Worm (Caenorhabditis elegans): ENCODE results near the gene C10G8.2.

Gene C10G8.2

ce11 chrV:5329677-5330266 lies 15.6 kb downstream of the C10G8.2 start (continued):
- TF ChIP-seq skn-1 (tag; optimal IDR thresholded peaks at IDR 0.05) (no peak), sox-4 (tag; optimal IDR thresholded peaks at IDR 0.05) (no peak), elt-2 (tag; optimal IDR thresholded peaks at IDR 0.05) (peak; percentile 46), hpl-2 (GFP tag; optimal IDR thresholded peaks at IDR 0.05) (no peak), swsn-7 (tag; optimal IDR thresholded peaks at IDR 0.05) (no peak), efl-3 (GFP tag; optimal IDR thresholded peaks at IDR 0.05) (no peak), nhr-19 (GFP tag; conservative IDR thresholded peaks at IDR 0.05) (no peak), xbp-1 (tag; optimal IDR thresholded peaks at IDR 0.05) (no peak), nhr-76 (tag; optimal IDR thresholded peaks at IDR 0.05) (no peak), isw-1 (GFP tag; IDR thresholded peaks at IDR 0.05) (no peak), nhr-20 (tag; optimal IDR thresholded peaks at IDR 0.05) (peak; percentile 60), egl-13 (tag; optimal IDR thresholded peaks at IDR 0.05) (no peak), ztf-4 (tag; optimal IDR thresholded peaks at IDR 0.05) (no peak), unc-30 (tag; optimal IDR thresholded peaks at IDR 0.05) (no peak)

ce11 chrV:5330967-5331366 lies 16.8 kb downstream of the C10G8.2 start, which contains the start of gene srg-26:
srg-26 (plus strand) TSS chrV:5331267.
- no peak for TF ChIP-seq jun-1 (tag; optimal IDR thresholded peaks at IDR 0.05)
- no peak for TF ChIP-seq efl-1 (optimal IDR thresholded peaks at IDR 0.05)
- peak in 1 of 2 experiments; percentile 54 for TF ChIP-seq efl-1 (GFP tag; optimal IDR thresholded peaks at IDR 0.05 in 1 of 2)

ce11 chrV:5334588-5334987 lies 20.4 kb downstream of the C10G8.2 start, which contains the start of gene srg-28:
srg-28 (plus strand) TSS chrV:5334888.
- no peak for TF ChIP-seq nhr-77 (tag; optimal IDR thresholded peaks at IDR 0.05)
- no peak for TF ChIP-seq zip-4 (GFP tag; optimal IDR thresholded peaks at IDR 0.05)
- no peak for TF ChIP-seq hpl-2 (GFP tag; optimal IDR thresholded peaks at IDR 0.05)
- no peak for TF ChIP-seq mef-2 (tag; optimal IDR thresholded peaks at IDR 0.05)
- TF ChIP-seq nhr-47 (tag; optimal IDR thresholded peaks at IDR 0.05): no peak
- TF ChIP-seq sup-37 (GFP tag; optimal IDR thresholded peaks at IDR 0.05): no peak
- no peak for TF ChIP-seq snu-23 (GFP tag; optimal IDR thresholded peaks at IDR 0.05)
- no peak for TF ChIP-seq nhr-76 (tag; optimal IDR thresholded peaks at IDR 0.05)

- no peak for TF ChIP-seq ceh-90 (tag; optimal IDR thresholded peaks at IDR 0.05)
- TF ChIP-seq ceh-8 (GFP tag; optimal IDR thresholded peaks at IDR 0.05): peak; percentile 3
- no peak for TF ChIP-seq efl-1 (optimal IDR thresholded peaks at IDR 0.05)
- peak in 1 of 2 experiments; percentile 15 for TF ChIP-seq efl-1 (GFP tag; optimal IDR thresholded peaks at IDR 0.05 in 1 of 2)
Measured at ce11 chrV:5336884-5337283, 22.7 kb downstream of the C10G8.2 start, which contains the start of gene srg-29. srg-29 (plus strand) TSS chrV:5337184.

- TF ChIP-seq nhr-90 (tag; optimal IDR thresholded peaks at IDR 0.05; ENCODE audit: poor library complexity): no peak
- no peak for TF ChIP-seq isw-1 (GFP tag; IDR thresholded peaks at IDR 0.05)
- no peak for TF ChIP-seq lsy-2 (tag; optimal IDR thresholded peaks at IDR 0.05)
- TF ChIP-seq nhr-85 (tag): no peak
- no peak for TF ChIP-seq F16B12.6 (tag; optimal IDR thresholded peaks at IDR 0.05)
- TF ChIP-seq nhr-77 (tag; optimal IDR thresholded peaks at IDR 0.05): no peak
- TF ChIP-seq efl-3 (GFP tag; optimal IDR thresholded peaks at IDR 0.05): no peak
Measured at ce11 chrV:5339497-5339896, 25.3 kb downstream of the C10G8.2 start, which contains the start of gene srg-27. srg-27 (plus strand) TSS chrV:5339797.

ce11 chrV:5345419-5345818 lies 31.2 kb downstream of the C10G8.2 start, which contains the start of gene srg-25:
srg-25 (minus strand) TSS chrV:5345519.
- TF ChIP-seq aly-2 (tag; optimal IDR thresholded peaks at IDR 0.05) (no peak), swsn-7 (tag; optimal IDR thresholded peaks at IDR 0.05) (no peak), fkh-8 (tag; optimal IDR thresholded peaks at IDR 0.05) (peak; percentile 17), sox-4 (tag; optimal IDR thresholded peaks at IDR 0.05) (no peak)
